Worm (Caenorhabditis elegans): Measurements from ENCODE around the gene T24E12.2.

The T24E12.2 gene

DNA sequence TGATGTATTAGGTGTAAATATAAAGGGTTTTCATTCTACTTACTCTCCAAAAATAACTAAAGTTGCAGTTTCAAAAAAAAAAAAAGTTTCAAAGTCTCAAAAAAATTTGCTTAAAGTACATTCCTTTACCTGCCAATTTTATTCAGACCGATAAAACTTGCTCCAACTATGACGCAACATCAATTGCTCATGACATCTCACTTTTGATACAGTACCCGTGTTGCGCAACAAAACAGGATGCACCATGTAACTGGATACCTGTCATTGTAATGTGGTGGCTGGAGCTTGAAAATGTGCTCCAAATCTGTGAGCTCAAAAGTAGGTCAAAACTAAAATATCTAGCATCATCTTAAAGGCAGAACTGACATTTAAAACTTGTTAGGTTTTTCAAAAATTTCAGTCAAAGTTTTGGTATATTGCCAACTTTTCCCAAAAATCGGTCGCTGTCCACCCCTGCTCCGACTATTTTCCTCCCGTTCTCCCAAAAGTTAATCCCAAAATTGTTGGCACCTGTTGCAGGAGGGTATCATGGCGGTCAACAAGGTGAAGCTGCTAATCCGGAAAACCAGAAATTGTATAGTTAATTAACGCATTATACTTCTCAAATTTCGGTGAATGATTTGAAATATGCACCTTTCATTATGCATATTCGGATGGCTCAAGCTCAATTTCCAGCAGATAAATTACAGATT is at the start of gene T24E12.2:
Gene T24E12.2 (plus strand): TSS at position 642 of the 692 bp plus-strand sequence.
- TF ChIP-seq cog-1 (tag; optimal IDR thresholded peaks at IDR 0.05) (no peak), ztf-23 (GFP tag; IDR thresholded peaks at IDR 0.05) (no peak), tab-1 (GFP tag; IDR thresholded peaks at IDR 0.05) (no peak), med-1 (GFP tag; optimal IDR thresholded peaks at IDR 0.05; ENCODE audit: insufficient read depth) (no peak), flt-1 (GFP tag; IDR thresholded peaks at IDR 0.05) (no peak), ref-1 (GFP tag; conservative IDR thresholded peaks at IDR 0.05) (no peak), klf-2 (GFP tag; conservative IDR thresholded peaks at IDR 0.05) (no peak), ztf-29 (GFP tag; IDR thresholded peaks at IDR 0.05) (no peak), T22C8.4 (GFP tag; IDR thresholded peaks at IDR 0.05) (no peak)

DNA sequence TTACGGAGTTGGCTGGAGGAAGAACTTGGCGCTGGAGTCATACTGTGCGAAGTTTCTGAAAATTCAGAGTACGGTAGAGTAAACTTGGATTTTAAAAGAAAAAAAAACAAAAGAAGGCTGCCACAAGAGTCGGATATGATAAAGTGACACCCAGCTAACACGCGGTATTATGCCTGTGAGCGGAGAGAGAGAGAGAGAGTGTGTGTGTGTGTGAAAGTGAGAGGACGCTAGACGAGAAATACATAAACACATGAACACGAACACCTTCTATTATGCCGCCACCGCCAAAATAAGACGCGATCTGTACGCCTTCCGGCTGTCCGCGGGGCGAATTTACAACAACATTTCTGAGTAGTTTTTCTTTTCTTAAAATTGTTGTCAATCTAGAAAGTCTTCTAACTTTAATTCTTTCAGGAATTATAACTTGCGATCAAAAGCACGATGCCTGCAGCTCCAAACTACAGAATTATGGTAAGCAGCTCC is 45.8 kb upstream of the T24E12.2 start, which contains the start of gene F12E12.6:
Gene F12E12.6 (minus strand): TSS at position 51 of the 483 bp plus-strand sequence.
- no peak for TF ChIP-seq ztf-29 (GFP tag; IDR thresholded peaks at IDR 0.05)
- TF ChIP-seq med-1 (GFP tag; optimal IDR thresholded peaks at IDR 0.05; ENCODE audit: insufficient read depth), result no peak
- no peak for TF ChIP-seq ref-1 (GFP tag; conservative IDR thresholded peaks at IDR 0.05)

DNA sequence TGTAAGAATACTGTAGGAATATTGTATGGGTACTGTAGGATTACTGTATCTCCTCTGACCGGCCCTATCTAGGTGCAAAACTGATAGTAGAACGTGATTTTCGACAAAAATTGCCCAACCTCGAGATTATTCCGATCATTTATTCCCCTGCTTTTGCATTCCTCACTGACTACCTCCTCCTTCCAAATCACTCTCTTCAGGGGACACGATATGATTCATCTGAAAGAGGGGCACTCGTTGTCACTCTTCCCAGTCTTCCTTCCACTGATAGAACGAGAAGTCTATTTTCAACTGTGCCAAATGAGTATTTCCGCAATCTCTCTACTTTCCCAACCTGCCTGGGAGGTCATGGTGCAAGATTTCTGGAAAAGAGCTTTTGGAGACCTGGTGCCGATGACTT is 43.1 kb upstream of the T24E12.2 start, which contains the start of gene F12E12.2:
Gene F12E12.2 (plus strand): TSS at position 301 of the 400 bp plus-strand sequence.
- no peak for TF ChIP-seq ztf-29 (GFP tag; IDR thresholded peaks at IDR 0.05)
- TF ChIP-seq ztf-23 (GFP tag; IDR thresholded peaks at IDR 0.05), result no peak
- no peak for TF ChIP-seq ref-1 (GFP tag; conservative IDR thresholded peaks at IDR 0.05)

DNA sequence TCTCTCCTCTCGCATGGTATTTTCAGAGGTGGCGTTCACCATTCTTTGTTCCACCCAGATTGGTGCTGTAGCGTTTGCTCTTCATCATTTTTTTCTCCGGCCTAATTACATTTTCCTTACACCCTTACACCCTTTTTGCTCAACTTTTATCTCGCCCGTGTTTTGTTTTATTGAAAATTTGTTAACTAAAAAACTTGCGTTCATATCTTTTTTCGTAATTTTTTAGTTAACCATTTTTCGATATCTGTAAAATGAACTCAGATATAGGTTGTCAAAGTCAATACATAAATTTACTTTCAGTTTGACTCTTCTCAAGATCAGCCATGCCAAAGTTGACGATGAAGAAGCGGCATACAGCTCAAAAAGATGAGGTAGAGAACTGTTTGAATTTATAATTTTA is 41.2 kb upstream of the T24E12.2 start, which contains the start of gene F12E12.1:
Gene F12E12.1 (plus strand): TSS at position 301 of the 400 bp plus-strand sequence.
- TF ChIP-seq flt-1 (GFP tag; IDR thresholded peaks at IDR 0.05) (no peak), ztf-23 (GFP tag; IDR thresholded peaks at IDR 0.05) (no peak), med-1 (GFP tag; optimal IDR thresholded peaks at IDR 0.05; ENCODE audit: insufficient read depth) (no peak), ztf-29 (GFP tag; IDR thresholded peaks at IDR 0.05) (no peak), cog-1 (tag; optimal IDR thresholded peaks at IDR 0.05) (no peak), klf-2 (GFP tag; conservative IDR thresholded peaks at IDR 0.05) (no peak), T22C8.4 (GFP tag; IDR thresholded peaks at IDR 0.05) (no peak), tab-1 (GFP tag; IDR thresholded peaks at IDR 0.05) (no peak), ref-1 (GFP tag; conservative IDR thresholded peaks at IDR 0.05) (no peak)

DNA sequence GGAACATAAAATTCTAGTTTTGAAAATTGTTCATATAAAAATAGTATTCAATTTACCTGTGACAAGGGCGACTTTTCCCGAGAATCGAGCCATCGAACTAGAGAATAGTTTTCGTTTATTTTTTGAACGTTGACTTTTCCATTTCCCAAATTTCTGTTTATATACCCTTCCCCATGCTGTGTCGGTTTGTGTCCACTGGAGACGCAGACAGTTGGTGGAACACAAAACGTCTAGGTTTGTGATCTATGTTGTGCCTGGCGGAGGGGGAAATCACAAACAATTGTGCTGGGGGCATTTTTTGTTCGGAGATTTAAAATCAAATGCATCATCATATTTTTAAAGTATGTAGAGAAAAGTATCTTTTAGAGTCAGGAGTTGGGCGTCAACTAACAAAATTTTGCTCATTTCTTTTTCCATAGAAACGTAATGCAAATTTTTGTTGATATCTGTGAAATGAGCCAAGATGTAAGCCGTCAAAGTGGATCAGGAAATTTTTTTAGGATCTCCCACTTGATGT is 39.0 kb upstream of the T24E12.2 start, which contains the start of gene nta-1:
Gene nta-1 (minus strand): TSS at position 131 of the 517 bp plus-strand sequence.
- TF ChIP-seq cog-1 (tag; optimal IDR thresholded peaks at IDR 0.05), result no peak
- TF ChIP-seq ztf-23 (GFP tag; IDR thresholded peaks at IDR 0.05), result no peak
- TF ChIP-seq med-1 (GFP tag; optimal IDR thresholded peaks at IDR 0.05; ENCODE audit: insufficient read depth), result no peak
- no peak for TF ChIP-seq T22C8.4 (GFP tag; IDR thresholded peaks at IDR 0.05)
- no peak for TF ChIP-seq tab-1 (GFP tag; IDR thresholded peaks at IDR 0.05)

DNA sequence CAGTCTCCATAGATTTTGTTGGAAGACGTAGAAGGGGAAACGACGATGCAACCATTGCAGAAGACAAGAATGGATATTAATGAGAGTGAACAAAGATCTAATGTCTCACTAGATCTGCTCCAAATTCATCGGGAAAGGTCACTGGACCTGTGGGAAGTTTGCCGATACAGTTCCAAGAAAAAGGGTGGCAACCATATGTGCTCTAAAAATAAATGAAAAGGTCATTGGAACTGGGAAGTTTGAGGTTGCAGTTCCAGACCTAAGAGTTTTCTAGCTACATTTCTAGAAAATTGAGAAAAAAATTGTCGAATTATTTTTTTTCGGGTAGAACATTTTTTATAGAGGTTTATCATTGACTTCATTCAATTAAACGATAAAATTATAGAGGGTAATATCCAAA is 35.3 kb upstream of the T24E12.2 start, which contains the start of gene fbxb-92:
Gene fbxb-92 (minus strand): TSS at position 101 of the 400 bp plus-strand sequence.
- TF ChIP-seq med-1 (GFP tag; optimal IDR thresholded peaks at IDR 0.05; ENCODE audit: insufficient read depth) (no peak), ztf-23 (GFP tag; IDR thresholded peaks at IDR 0.05) (no peak), flt-1 (GFP tag; IDR thresholded peaks at IDR 0.05) (no peak), tab-1 (GFP tag; IDR thresholded peaks at IDR 0.05) (no peak)

DNA sequence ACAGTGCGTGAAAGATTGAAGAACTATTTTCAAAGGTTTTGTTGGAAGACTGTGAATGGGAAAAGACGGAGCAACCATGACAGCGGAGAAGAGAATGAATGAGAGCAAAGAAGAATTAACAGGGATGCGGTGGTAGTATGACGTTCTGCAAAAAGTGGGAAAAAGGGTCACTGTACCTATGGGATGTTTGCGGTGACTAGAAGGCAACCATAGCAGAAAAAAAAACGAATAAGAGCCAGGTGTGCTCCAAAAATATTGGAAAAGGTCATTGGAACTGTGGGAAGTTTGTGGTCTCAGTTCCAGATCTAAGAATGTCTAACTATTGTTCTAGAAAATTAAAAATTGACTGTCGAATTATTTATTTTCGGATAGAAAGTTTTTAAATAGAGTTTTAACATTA is 34.0 kb upstream of the T24E12.2 start, which contains the start of gene fbxb-90:
Gene fbxb-90 (minus strand): TSS at position 101 of the 400 bp plus-strand sequence.
- TF ChIP-seq tab-1 (GFP tag; IDR thresholded peaks at IDR 0.05) (no peak), cog-1 (tag; optimal IDR thresholded peaks at IDR 0.05) (no peak), ztf-23 (GFP tag; IDR thresholded peaks at IDR 0.05) (no peak), med-1 (GFP tag; optimal IDR thresholded peaks at IDR 0.05; ENCODE audit: insufficient read depth) (no peak), T22C8.4 (GFP tag; IDR thresholded peaks at IDR 0.05) (no peak), ref-1 (GFP tag; conservative IDR thresholded peaks at IDR 0.05) (no peak), klf-2 (GFP tag; conservative IDR thresholded peaks at IDR 0.05) (no peak), ztf-29 (GFP tag; IDR thresholded peaks at IDR 0.05) (no peak), flt-1 (GFP tag; IDR thresholded peaks at IDR 0.05) (no peak)

DNA sequence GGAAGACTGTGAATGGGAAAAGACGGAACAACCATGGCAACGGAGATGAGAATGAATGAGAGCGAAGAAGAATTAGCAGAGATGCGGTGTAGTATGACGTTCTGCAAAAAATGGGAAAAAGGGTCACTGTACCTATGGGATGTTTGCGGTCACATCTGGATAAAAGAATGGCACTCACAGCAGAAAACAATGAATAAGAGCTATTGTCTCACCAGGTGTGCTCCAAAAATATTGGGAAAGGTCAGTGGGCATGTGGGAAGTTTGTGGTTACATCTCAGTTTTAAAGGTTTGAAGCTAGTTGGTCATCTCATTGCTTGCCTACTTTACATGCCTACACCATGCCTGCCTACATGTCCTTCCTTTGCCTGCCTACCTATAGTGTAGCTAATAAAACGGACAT is 32.1 kb upstream of the T24E12.2 start, which contains the start of gene fbxb-91:
Gene fbxb-91 (minus strand): TSS at position 101 of the 400 bp plus-strand sequence.
- TF ChIP-seq ztf-23 (GFP tag; IDR thresholded peaks at IDR 0.05) (no peak), flt-1 (GFP tag; IDR thresholded peaks at IDR 0.05) (no peak), T22C8.4 (GFP tag; IDR thresholded peaks at IDR 0.05) (no peak), cog-1 (tag; optimal IDR thresholded peaks at IDR 0.05) (no peak), ref-1 (GFP tag; conservative IDR thresholded peaks at IDR 0.05) (no peak), med-1 (GFP tag; optimal IDR thresholded peaks at IDR 0.05; ENCODE audit: insufficient read depth) (no peak), klf-2 (GFP tag; conservative IDR thresholded peaks at IDR 0.05) (no peak), ztf-29 (GFP tag; IDR thresholded peaks at IDR 0.05) (no peak), tab-1 (GFP tag; IDR thresholded peaks at IDR 0.05) (no peak)

DNA sequence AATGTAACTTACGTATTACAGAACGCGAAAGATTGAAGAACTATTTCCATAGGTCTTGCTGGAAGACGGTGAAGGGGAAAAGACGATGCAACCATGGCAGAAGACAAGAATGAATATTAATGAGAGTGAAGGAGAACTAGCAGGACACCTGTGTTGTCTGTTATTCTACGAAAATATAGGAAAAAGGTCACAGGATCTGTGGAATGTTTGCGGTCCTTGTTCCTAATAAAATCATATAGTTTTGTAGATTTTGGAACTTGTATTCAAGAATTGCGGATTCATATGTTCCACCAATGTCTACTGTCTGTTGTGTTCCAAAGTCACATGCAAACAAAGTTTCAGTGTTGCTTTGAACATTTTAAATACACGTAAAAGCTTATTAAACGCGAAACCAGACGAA is 30.6 kb upstream of the T24E12.2 start, which contains the start of gene sdz-11:
Gene sdz-11 (minus strand): TSS at position 101 of the 400 bp plus-strand sequence.
- no peak for TF ChIP-seq klf-2 (GFP tag; conservative IDR thresholded peaks at IDR 0.05)
- no peak for TF ChIP-seq ztf-23 (GFP tag; IDR thresholded peaks at IDR 0.05)
- no peak for TF ChIP-seq ref-1 (GFP tag; conservative IDR thresholded peaks at IDR 0.05)
- no peak for TF ChIP-seq T22C8.4 (GFP tag; IDR thresholded peaks at IDR 0.05)
- TF ChIP-seq ztf-29 (GFP tag; IDR thresholded peaks at IDR 0.05), result no peak
- no peak for TF ChIP-seq cog-1 (tag; optimal IDR thresholded peaks at IDR 0.05)
- TF ChIP-seq med-1 (GFP tag; optimal IDR thresholded peaks at IDR 0.05; ENCODE audit: insufficient read depth), result no peak
- TF ChIP-seq flt-1 (GFP tag; IDR thresholded peaks at IDR 0.05), result no peak
- TF ChIP-seq tab-1 (GFP tag; IDR thresholded peaks at IDR 0.05), result no peak
